Worm (Caenorhabditis elegans): ENCODE measurements around the gene ced-2.

DNA sequence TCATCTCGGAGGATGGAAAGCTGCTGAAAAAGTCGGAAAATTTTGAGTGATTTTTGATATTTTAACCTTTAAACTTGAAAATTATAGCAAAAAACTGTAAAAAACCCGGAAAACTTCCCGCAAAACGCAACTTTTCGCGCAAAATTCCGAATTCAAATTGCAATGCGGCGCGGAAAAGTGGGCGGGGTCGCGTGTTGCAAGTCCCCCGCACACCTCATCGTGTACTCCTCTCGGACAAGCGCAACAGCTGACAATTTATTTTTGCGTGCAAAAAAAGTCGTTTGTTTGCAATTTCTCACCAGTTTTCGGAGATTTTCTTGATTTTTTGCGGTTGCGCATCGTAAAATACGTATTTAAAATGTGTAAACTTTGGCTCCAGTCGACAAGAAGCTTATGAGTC, 1.3 kb upstream of the ced-2 start, which contains the start of gene npp-8:
- TF ChIP-seq zag-1 (tag; optimal IDR thresholded peaks at IDR 0.05), result no peak
- peak; percentile 62 for TF ChIP-seq ama-1 (optimal IDR thresholded peaks at IDR 0.05)
- peak; percentile 86 for TF ChIP-seq pha-4 (GFP tag; IDR thresholded peaks at IDR 0.05)
- no peak for TF ChIP-seq pha-4 (tag; optimal IDR thresholded peaks at IDR 0.05)
- no peak for TF ChIP-seq zip-11 (GFP tag; IDR thresholded peaks at IDR 0.05)
- peak; percentile 91 for TF ChIP-seq dve-1 (tag; optimal IDR thresholded peaks at IDR 0.05; ENCODE audit: insufficient read depth)
